Fruit fly (Drosophila melanogaster) whole organism, pupa: ENCODE data around the gene h-cup.

Experiments
- CG10348 ChIP-seq: fragments of 200-800 bp; sonication (Bioruptor generic); IDR thresholded peaks from 2 replicates; pipeline ENCODE4 v1.3.6; 2022; ENCODE audit warnings: missing biosample characterization, missing genetic modification characterization
- CG12605 ChIP-seq: fragments of 200-800 bp; sonication (Bioruptor generic); IDR thresholded peaks from 2 replicates; pipeline ENCODE4 v1.3.6; 2022; ENCODE audit warnings: missing biosample characterization, missing genetic modification characterization
- CG13204 ChIP-seq: fragments of 200-800 bp; sonication (Bioruptor generic); optimal IDR thresholded peaks from 2 replicates; lab custom pipeline; 2018; ENCODE audit warnings: missing biosample characterization, mild to moderate bottlenecking, missing genetic modification characterization, moderate library complexity
- CG14655 ChIP-seq: fragments of 200-800 bp; sonication (Bioruptor generic); optimal IDR thresholded peaks from 3 replicates; lab custom pipeline; 2017; ENCODE audit warnings: mild to moderate bottlenecking, missing biosample characterization, missing genetic modification reagents, missing genetic modification characterization
- CG15710 ChIP-seq: fragments of 200-800 bp; sonication (Bioruptor generic); optimal IDR thresholded peaks from 2 replicates; lab custom pipeline; 2018; ENCODE audit warnings: missing biosample characterization, mild to moderate bottlenecking, missing genetic modification characterization, moderate library complexity
- CG17806 ChIP-seq: fragments of 200-800 bp; sonication (Bioruptor generic); optimal IDR thresholded peaks from 2 replicates; lab custom pipeline; 2018; ENCODE audit warnings: missing biosample characterization, mild to moderate bottlenecking, missing genetic modification characterization, moderate library complexity
- CG32121 ChIP-seq: fragments of 200-800 bp; sonication (Bioruptor generic); IDR thresholded peaks from 2 replicates; pipeline ENCODE4 v1.3.6; 2022; ENCODE audit warnings: missing biosample characterization, missing genetic modification characterization
- CG34367 ChIP-seq: fragments of 200-800 bp; sonication (Bioruptor generic); optimal IDR thresholded peaks from 2 replicates; lab custom pipeline; 2018; ENCODE audit warnings: missing biosample characterization, mild to moderate bottlenecking, missing genetic modification characterization
- CG4496 ChIP-seq: fragments of 200-800 bp; sonication (Bioruptor generic); IDR thresholded peaks from 3 replicates; pipeline ENCODE4 v1.3.6; 2022; ENCODE audit warnings: missing biosample characterization, missing genetic modification characterization
- CG8159 ChIP-seq: fragments of 200-800 bp; sonication (Bioruptor generic); optimal IDR thresholded peaks from 3 replicates; lab custom pipeline; 2018; ENCODE audit warnings: missing biosample characterization, mild to moderate bottlenecking, missing genetic modification characterization, moderate library complexity
- CG8301 ChIP-seq: fragments of 200-800 bp; sonication (Bioruptor generic); optimal IDR thresholded peaks from 2 replicates; lab custom pipeline; 2018; ENCODE audit warnings: missing biosample characterization, mild to moderate bottlenecking, missing genetic modification characterization
- CG9948 ChIP-seq: fragments of 200-800 bp; sonication (Bioruptor generic); optimal IDR thresholded peaks from 2 replicates; lab custom pipeline; 2018; ENCODE audit warnings: missing biosample characterization, mild to moderate bottlenecking, missing genetic modification characterization, moderate library complexity
- D1 ChIP-seq: fragments of 200-800 bp; sonication (Bioruptor generic); optimal IDR thresholded peaks from 2 replicates; lab custom pipeline; 2018; ENCODE audit warnings: missing biosample characterization, mild to moderate bottlenecking, missing genetic modification characterization, moderate library complexity
- EcR ChIP-seq: fragments of 200-800 bp; sonication (Bioruptor generic); optimal IDR thresholded peaks from 3 replicates; lab custom pipeline; 2019; ENCODE audit warnings: missing biosample characterization, missing genetic modification characterization, mild to moderate bottlenecking, moderate library complexity, missing genetic modification reagents
- Ets98B ChIP-seq: fragments of 200-800 bp; sonication (Bioruptor generic); IDR thresholded peaks from 2 replicates; pipeline ENCODE4 v1.3.6; 2022; ENCODE audit warnings: missing biosample characterization, missing genetic modification characterization
- Pif1A ChIP-seq: fragments of 200-800 bp; sonication (Bioruptor generic); optimal IDR thresholded peaks from 3 replicates; lab custom pipeline; 2016; ENCODE audit warnings: missing biosample characterization, missing genetic modification characterization
- Pif1B ChIP-seq: fragments of 200-800 bp; sonication (Bioruptor generic); optimal IDR thresholded peaks from 3 replicates; lab custom pipeline; 2016; ENCODE audit warnings: missing biosample characterization, missing genetic modification characterization
- Snoo ChIP-seq: fragments of 200-800 bp; sonication (Bioruptor generic); optimal IDR thresholded peaks from 3 replicates; lab custom pipeline; 2017; ENCODE audit warnings: missing biosample characterization, mild to moderate bottlenecking, missing genetic modification characterization, inconsistent platforms
- fd96Ca ChIP-seq: fragments of 200-800 bp; sonication (Bioruptor generic); IDR thresholded peaks from 3 replicates; pipeline ENCODE4 v1.3.6; 2022; ENCODE audit warnings: missing biosample characterization, missing genetic modification characterization
- gl ChIP-seq: fragments of 200-800 bp; sonication (Bioruptor generic); optimal IDR thresholded peaks from 2 replicates; lab custom pipeline; 2018; ENCODE audit warnings: missing biosample characterization, mild to moderate bottlenecking, missing genetic modification characterization
- rn ChIP-seq: fragments of 200-800 bp; sonication (Bioruptor generic); IDR thresholded peaks from 2 replicates; pipeline ENCODE4 v1.3.6; 2022; ENCODE audit warnings: missing biosample characterization, missing genetic modification characterization

Gene h-cup

DNA sequence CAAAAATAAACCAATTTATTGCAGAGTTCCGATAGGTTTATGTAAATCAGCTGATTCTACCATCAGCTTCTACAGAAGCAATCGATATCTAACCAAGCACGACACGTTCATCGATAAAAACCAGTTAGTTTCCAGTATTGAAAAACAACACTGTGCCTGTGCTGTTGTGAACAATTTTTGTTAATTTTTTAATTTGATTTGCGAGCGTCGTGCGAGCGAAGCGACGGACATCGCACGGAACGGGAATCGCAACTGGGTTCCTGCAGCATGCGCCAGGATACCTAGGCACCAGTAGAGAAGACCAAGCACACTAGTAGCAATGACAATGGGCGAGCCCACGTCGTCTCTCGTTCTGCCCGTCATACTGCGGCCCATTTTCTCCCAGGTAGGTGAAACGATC lies 10.9 kb downstream of the h-cup start, which contains the start of the genes Ccm3 and CG6136:
Ccm3 (plus strand) TSS at position 125 of the 400 bp plus-strand sequence.
CG6136 (minus strand) TSS at position 380 of the 400 bp plus-strand sequence.
- 0 out of 2 replicates have a peak, but pooled peaks have one; percentile 10 for TF ChIP-seq Ets98B
- TF ChIP-seq CG32121 (GFP tag; lab: Robert Waterston, UW): 0 out of 2 replicates have a peak, but pooled peaks have one; percentile 25
- TF ChIP-seq rn (GFP tag; lab: Robert Waterston, UW): no peak
- no peak for TF ChIP-seq Pif1B (GFP tag; lab: Kevin White, UChicago)
- no peak for TF ChIP-seq EcR (GFP tag; lab: Kevin White, UChicago)
- TF ChIP-seq CG8159 (tag; lab: Kevin White, UChicago): no peak
- TF ChIP-seq CG4496 (GFP tag; lab: Robert Waterston, UW): peak; percentile 45; the same call in 1 of the 3 replicates
- no peak for TF ChIP-seq D1 (tag; lab: Kevin White, UChicago)
- no peak for TF ChIP-seq fd96Ca (GFP tag; lab: Robert Waterston, UW)
- no peak for TF ChIP-seq CG9948
- TF ChIP-seq CG8301 (tag; lab: Kevin White, UChicago): no peak
- peak; percentile 13 for TF ChIP-seq CG15710 (tag; lab: Kevin White, UChicago)
- TF ChIP-seq CG12605 (GFP tag; lab: Robert Waterston, UW): no peak
- no peak for TF ChIP-seq Pif1A
- TF ChIP-seq CG17806 (tag; lab: Kevin White, UChicago): no peak
- no peak for TF ChIP-seq CG14655
- TF ChIP-seq CG10348 (GFP tag; lab: Robert Waterston, UW): no peak
- peak; percentile 10 for TF ChIP-seq Snoo (tag; lab: Kevin White, UChicago)
- no peak for TF ChIP-seq CG34367 (tag; lab: Kevin White, UChicago)
- TF ChIP-seq, all 21 proteins: peak for 5

DNA sequence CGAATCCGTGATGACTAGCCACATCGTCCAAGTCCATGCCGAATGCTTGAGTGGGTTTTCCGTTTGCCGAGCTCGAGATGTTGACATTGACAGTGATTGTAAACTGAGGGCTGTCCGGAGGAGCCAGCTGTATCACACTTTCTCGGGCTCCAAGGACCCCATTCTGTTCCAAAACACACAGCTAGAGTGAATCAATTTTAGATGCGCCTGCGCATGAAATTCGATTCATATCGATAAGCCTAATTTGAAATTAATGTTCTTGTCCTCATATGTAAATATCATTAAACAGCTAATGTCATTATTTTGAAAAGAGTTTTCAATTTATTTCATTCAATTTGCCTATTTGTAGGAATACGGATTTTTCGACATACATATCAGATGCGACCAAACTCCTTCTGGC lies 13.0 kb downstream of the h-cup start, which contains the start of gene CG14868:
CG14868 (minus strand) TSS at position 204 of the 400 bp plus-strand sequence.
- TF ChIP-seq CG8159 (tag; lab: Kevin White, UChicago): no peak
- no peak for TF ChIP-seq CG15710 (tag; lab: Kevin White, UChicago)
- no peak for TF ChIP-seq CG12605 (GFP tag; lab: Robert Waterston, UW)
- no peak for TF ChIP-seq CG32121 (GFP tag; lab: Robert Waterston, UW)
- no peak for TF ChIP-seq Pif1B (GFP tag; lab: Kevin White, UChicago)
- TF ChIP-seq rn (GFP tag; lab: Robert Waterston, UW): no peak
- TF ChIP-seq EcR (GFP tag; lab: Kevin White, UChicago): no peak
- no peak for TF ChIP-seq CG34367 (tag; lab: Kevin White, UChicago)
- no peak for TF ChIP-seq CG9948
- TF ChIP-seq D1 (tag; lab: Kevin White, UChicago): no peak
- no peak for TF ChIP-seq Pif1A
- no peak for TF ChIP-seq CG13204 (GFP tag; lab: Kevin White, UChicago)
- no peak for TF ChIP-seq CG8301 (tag; lab: Kevin White, UChicago)
- TF ChIP-seq fd96Ca (GFP tag; lab: Robert Waterston, UW): no peak
- TF ChIP-seq, all 21 proteins: peak for 0

DNA sequence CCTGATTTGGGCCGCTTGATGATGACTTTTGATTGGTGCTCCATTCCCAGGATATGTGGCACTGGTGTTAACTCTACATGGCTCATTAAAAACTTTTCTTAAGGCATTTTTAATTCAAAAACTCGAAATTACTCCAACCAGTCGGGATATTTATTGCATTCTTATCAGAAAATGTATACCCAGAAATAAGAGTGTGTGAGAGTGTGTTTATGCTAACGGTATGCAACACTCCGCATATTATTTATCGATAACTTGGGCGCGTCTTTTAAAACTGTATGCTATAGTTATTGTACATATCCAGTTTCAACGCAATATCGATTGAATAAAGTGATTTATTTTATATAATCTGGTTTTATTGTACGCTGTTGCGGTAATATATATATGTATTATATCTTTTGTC lies 15.3 kb downstream of the h-cup start, which contains the start of gene CG34404:
CG34404 (minus strand) TSS at position 189 of the 400 bp plus-strand sequence.
- TF ChIP-seq CG13204 (GFP tag; lab: Kevin White, UChicago): no peak
- no peak for TF ChIP-seq CG14655
- TF ChIP-seq CG9948: no peak
- TF ChIP-seq gl (tag; lab: Kevin White, UChicago): no peak
- TF ChIP-seq Ets98B: no peak
- no peak for TF ChIP-seq Pif1B (GFP tag; lab: Kevin White, UChicago)

DNA sequence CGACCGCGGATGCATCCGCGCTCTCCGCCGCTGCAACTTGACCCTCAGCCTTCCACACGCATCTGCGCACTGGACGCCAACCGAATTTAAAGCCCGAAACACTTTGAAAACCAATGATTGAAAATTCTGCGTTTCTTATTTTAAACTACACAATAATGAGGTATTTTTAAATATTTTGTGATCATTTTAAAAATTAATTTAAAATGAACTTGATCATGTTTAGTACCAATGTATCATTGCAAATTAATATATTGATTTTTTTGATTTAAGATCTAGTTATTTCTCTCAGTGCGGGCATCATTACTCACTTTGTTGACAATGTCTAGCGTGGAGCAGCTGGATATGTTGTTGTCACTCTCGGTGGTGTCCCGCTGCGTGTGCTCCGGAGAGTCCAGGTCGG lies 15.9 kb downstream of the h-cup start:
- TF ChIP-seq CG9948 (peak; percentile 43), CG8159 (tag; lab: Kevin White, UChicago) (no peak), fd96Ca (GFP tag; lab: Robert Waterston, UW) (no peak), CG34367 (tag; lab: Kevin White, UChicago) (no peak), Pif1A (no peak), Snoo (tag; lab: Kevin White, UChicago) (peak; percentile 19), CG32121 (GFP tag; lab: Robert Waterston, UW) (peak; percentile 62; the same call in 1 of the 2 replicates), D1 (tag; lab: Kevin White, UChicago) (no peak), CG4496 (GFP tag; lab: Robert Waterston, UW) (peak; percentile 76; the same call in 2 of the 3 replicates), CG15710 (tag; lab: Kevin White, UChicago) (peak; percentile 32), CG14655 (no peak), EcR (GFP tag; lab: Kevin White, UChicago) (no peak), CG8301 (tag; lab: Kevin White, UChicago) (no peak), rn (GFP tag; lab: Robert Waterston, UW) (no peak), CG13204 (GFP tag; lab: Kevin White, UChicago) (no peak), Ets98B (peak; percentile 41), Pif1B (GFP tag; lab: Kevin White, UChicago) (no peak), gl (tag; lab: Kevin White, UChicago) (no peak), CG17806 (tag; lab: Kevin White, UChicago) (peak; percentile 55), CG12605 (GFP tag; lab: Robert Waterston, UW) (peak; percentile 46; the same call in 1 of the 2 replicates), CG10348 (GFP tag; lab: Robert Waterston, UW) (no peak)

DNA sequence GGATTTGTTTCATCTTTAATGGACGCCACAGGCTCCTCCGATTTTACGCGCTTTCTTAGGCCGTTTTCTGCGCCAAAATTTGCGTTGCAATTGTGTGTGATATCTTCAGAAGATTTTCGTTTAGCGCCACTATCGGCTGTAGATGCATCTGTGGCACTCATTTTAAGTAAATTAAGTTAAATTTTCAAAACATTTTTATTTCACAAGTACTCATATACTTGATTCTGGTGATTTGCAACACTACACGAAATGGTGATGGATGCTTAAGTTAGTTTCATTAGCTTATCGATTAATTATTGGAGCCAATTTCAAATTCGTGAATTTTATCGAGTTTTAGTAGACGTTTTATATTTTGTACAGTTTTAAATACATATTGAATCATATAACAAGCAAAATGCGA lies 19.1 kb downstream of the h-cup start, which contains the start of gene CG6171:
CG6171 (minus strand) TSS at position 250 of the 400 bp plus-strand sequence.
- TF ChIP-seq CG17806 (tag; lab: Kevin White, UChicago) (no peak), gl (tag; lab: Kevin White, UChicago) (no peak), CG8159 (tag; lab: Kevin White, UChicago) (no peak), CG4496 (GFP tag; lab: Robert Waterston, UW) (no peak), CG14655 (no peak), Ets98B (no peak), CG8301 (tag; lab: Kevin White, UChicago) (no peak), Pif1A (no peak), CG12605 (GFP tag; lab: Robert Waterston, UW) (no peak), CG9948 (no peak), fd96Ca (GFP tag; lab: Robert Waterston, UW) (no peak)
